Fruit fly (Drosophila melanogaster): ENCODE data around the gene Ir68a.

DNA sequence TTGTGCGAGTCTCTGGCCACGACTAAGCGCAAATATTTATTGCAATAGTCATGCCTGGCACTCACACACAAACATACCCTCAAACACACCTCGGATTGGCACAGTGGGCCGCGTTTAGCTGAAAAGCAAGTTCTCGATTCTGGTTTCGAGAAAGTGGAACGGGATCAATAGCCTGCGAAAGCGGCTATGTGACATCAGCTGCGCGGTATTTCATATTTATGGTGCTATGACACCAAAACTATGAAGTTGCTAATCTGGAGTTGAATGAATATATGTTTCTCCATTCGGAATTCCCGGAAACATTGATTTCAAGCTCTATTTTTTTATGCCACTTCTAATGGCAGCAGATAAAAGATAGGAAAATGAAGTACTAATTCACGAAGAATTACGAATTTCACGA lies 18.1 kb downstream of the Ir68a start:
- TF ChIP-seq CG15011 (GFP tag; optimal IDR thresholded peaks at IDR 0.05) (no peak), CG12104 (GFP tag; optimal IDR thresholded peaks at IDR 0.05) (no peak), psq (GFP tag; optimal IDR thresholded peaks at IDR 0.05) (no peak), sug (tag; optimal IDR thresholded peaks at IDR 0.05) (no peak), bbx (GFP tag; IDR thresholded peaks at IDR 0.05; ENCODE audit: partially characterized antibody) (no peak), CG5245 (GFP tag; optimal IDR thresholded peaks at IDR 0.05) (no peak), inv (GFP tag; IDR thresholded peaks at IDR 0.05; ENCODE audit: partially characterized antibody) (no peak), gt (GFP tag; IDR thresholded peaks at IDR 0.05) (no peak), CG16813 (GFP tag; IDR thresholded peaks at IDR 0.05; ENCODE audit: partially characterized antibody) (no peak), salm (tag; optimal IDR thresholded peaks at IDR 0.05) (no peak), pan (optimal IDR thresholded peaks at IDR 0.05) (no peak), pan (GFP tag; optimal IDR thresholded peaks at IDR 0.05 in 1 of 2, IDR thresholded peaks at IDR 0.05 in 1 of 2) (no peak)

Measured in whole organism, embryonic.